Fruit fly (Drosophila melanogaster) whole organism, embryonic: ENCODE data around the gene CG1628.

Experiments
- CG11695 ChIP-seq: fragments of 200-800 bp; sonication (Bioruptor generic); IDR thresholded peaks from 3 replicates; pipeline ENCODE4 v1.3.6; 2022; ENCODE audit warnings: missing biosample characterization, missing genetic modification characterization
- CG12391 ChIP-seq: fragments of 200-800 bp; sonication (Bioruptor generic); optimal IDR thresholded peaks from 3 replicates; lab custom pipeline; 2018; ENCODE audit warnings: missing biosample characterization, mild to moderate bottlenecking, missing genetic modification characterization, moderate library complexity
- CG13296 ChIP-seq: fragments of 200-800 bp; sonication (Bioruptor generic); optimal IDR thresholded peaks from 3 replicates; lab custom pipeline; 2018; ENCODE audit warnings: missing biosample characterization, mild to moderate bottlenecking, missing genetic modification characterization
- CG14441 ChIP-seq: fragments of 200-800 bp; sonication (Bioruptor generic); IDR thresholded peaks from 2 replicates; pipeline ENCODE4 v1.3.6; 2022; ENCODE audit warnings: missing biosample characterization, missing genetic modification characterization
- CG14667 ChIP-seq: fragments of 200-800 bp; sonication (Bioruptor generic); IDR thresholded peaks from 2 replicates; pipeline ENCODE4 v1.3.6; 2022; ENCODE audit warnings: missing biosample characterization, missing genetic modification characterization
- CG17328 ChIP-seq: fragments of 200-800 bp; sonication (Bioruptor generic); IDR thresholded peaks from 2 replicates; pipeline ENCODE4 v1.3.6; 2022; ENCODE audit warnings: missing biosample characterization, missing genetic modification characterization
- CG18599 ChIP-seq: fragments of 200-800 bp; sonication (Bioruptor generic); optimal IDR thresholded peaks from 3 replicates; lab custom pipeline; 2017; ENCODE audit warnings: missing biosample characterization, missing genetic modification characterization, mild to moderate bottlenecking, moderate library complexity, missing genetic modification reagents
- CG2120 ChIP-seq: fragments of 200-800 bp; sonication (Bioruptor generic); optimal IDR thresholded peaks from 3 replicates; lab custom pipeline; 2016; ENCODE audit warnings: missing biosample characterization, missing genetic modification characterization
- CG2129 ChIP-seq: fragments of 200-800 bp; sonication (Bioruptor generic); IDR thresholded peaks from 2 replicates; pipeline ENCODE4 v1.3.6; 2022; ENCODE audit warnings: missing biosample characterization, missing genetic modification characterization; ENCODE audit not compliant: partially characterized antibody
- CG2202 ChIP-seq: fragments of 200-800 bp; sonication (Bioruptor generic); optimal IDR thresholded peaks from 2 replicates; lab custom pipeline; 2018; ENCODE audit warnings: missing biosample characterization, mild to moderate bottlenecking, missing genetic modification characterization
- CG31224 ChIP-seq: fragments of 200-800 bp; sonication (Bioruptor generic); IDR thresholded peaks from 2 replicates; pipeline ENCODE4 v1.3.6; 2022; ENCODE audit warnings: missing biosample characterization, missing genetic modification characterization
- CG31441 ChIP-seq: fragments of 200-800 bp; sonication (Bioruptor generic); IDR thresholded peaks from 2 replicates; pipeline ENCODE4 v1.3.6; 2022; ENCODE audit warnings: missing biosample characterization, missing genetic modification characterization
- CG34422 ChIP-seq: fragments of 200-800 bp; sonication (Bioruptor generic); IDR thresholded peaks from 3 replicates; pipeline ENCODE4 v1.3.6; 2022; ENCODE audit warnings: missing biosample characterization, missing genetic modification characterization
- CG6854 ChIP-seq: fragments of 200-800 bp; sonication (Bioruptor generic); optimal IDR thresholded peaks from 3 replicates; lab custom pipeline; 2017; ENCODE audit warnings: missing biosample characterization, mild to moderate bottlenecking, missing genetic modification characterization
- CG7963 ChIP-seq: fragments of 200-800 bp; sonication (Bioruptor generic); IDR thresholded peaks from 3 replicates; pipeline ENCODE4 v1.3.6; 2022; ENCODE audit warnings: missing biosample characterization, missing genetic modification characterization; ENCODE audit not compliant: partially characterized antibody
- CoRest ChIP-seq: fragments of 200-800 bp; sonication (Bioruptor generic); optimal IDR thresholded peaks from 3 replicates; lab custom pipeline; 2018; ENCODE audit warnings: missing biosample characterization, mild to moderate bottlenecking, missing genetic modification characterization, moderate library complexity
- D ChIP-seq, 2 experiments: fragments of 200-800 bp in 1 of 2; fragments of >200 bp in 1 of 2; sonication (Bioruptor generic) in 1 of 2; optimal IDR thresholded peaks; 2 replicates in 1 of 2; 3 replicates in 1 of 2; lab custom pipeline; 2017; ENCODE audit warnings: mild to moderate bottlenecking in 1 of 2, missing biosample characterization in 1 of 2, missing genetic modification characterization in 1 of 2, missing genetic modification reagents in 1 of 2
- Doc3 ChIP-seq: fragments of 200-800 bp; sonication (Bioruptor generic); IDR thresholded peaks from 3 replicates; pipeline ENCODE4 v1.3.6; 2022; ENCODE audit warnings: missing biosample characterization, missing genetic modification characterization; ENCODE audit not compliant: partially characterized antibody
- Fer1 ChIP-seq: fragments of 200-800 bp; sonication (Bioruptor generic); optimal IDR thresholded peaks from 2 replicates; lab custom pipeline; 2017; ENCODE audit warnings: missing biosample characterization, mild to moderate bottlenecking, missing genetic modification characterization
- Fer2 ChIP-seq: fragments of 200-800 bp; sonication (Bioruptor generic); optimal IDR thresholded peaks from 2 replicates; lab custom pipeline; 2018; ENCODE audit warnings: missing biosample characterization, mild to moderate bottlenecking, missing genetic modification characterization, moderate library complexity
- H15 ChIP-seq: fragments of 200-800 bp; sonication (Bioruptor generic); IDR thresholded peaks from 3 replicates; pipeline ENCODE4 v1.3.6; 2022; ENCODE audit warnings: missing biosample characterization, missing genetic modification characterization
- HLH4C ChIP-seq: fragments of 200-800 bp; sonication (Bioruptor generic); IDR thresholded peaks from 3 replicates; pipeline ENCODE4 v1.3.6; 2022; ENCODE audit warnings: missing biosample characterization, missing genetic modification characterization; ENCODE audit not compliant: partially characterized antibody
- Hr3 ChIP-seq: fragments of 200-800 bp; sonication (Bioruptor generic); optimal IDR thresholded peaks from 3 replicates; lab custom pipeline; 2016; ENCODE audit warnings: missing biosample characterization, missing genetic modification characterization
- Hr51 ChIP-seq, 2 experiments: fragments of 200-800 bp; sonication (Bioruptor generic); optimal IDR thresholded peaks; 2 replicates in 1 of 2; 3 replicates in 1 of 2; lab custom pipeline; 2016 to 2018; ENCODE audit warnings: missing biosample characterization in 2 of 2, missing genetic modification characterization in 2 of 2, mild to moderate bottlenecking in 1 of 2, moderate library complexity in 1 of 2
- Hsf ChIP-seq: fragments of 200-800 bp; sonication (Bioruptor generic); optimal IDR thresholded peaks from 3 replicates; lab custom pipeline; 2016; ENCODE audit warnings: missing biosample characterization, missing genetic modification characterization
- MBD-R2 ChIP-seq: fragments of 200-800 bp; sonication (Bioruptor generic); IDR thresholded peaks from 2 replicates; pipeline ENCODE4 v1.3.6; 2022; ENCODE audit warnings: missing biosample characterization, missing genetic modification characterization
- NFAT ChIP-seq: fragments of 200-800 bp; sonication (Bioruptor generic); IDR thresholded peaks from 2 replicates; pipeline ENCODE4 v1.3.6; 2022; ENCODE audit warnings: missing biosample characterization, missing genetic modification characterization
- Oli ChIP-seq: fragments of 200-800 bp; sonication (Bioruptor generic); optimal IDR thresholded peaks from 2 replicates; lab custom pipeline; 2018; ENCODE audit warnings: missing biosample characterization, mild to moderate bottlenecking, missing genetic modification characterization, moderate library complexity
- Pdp1 ChIP-seq, 2 experiments: fragments of 200-800 bp; sonication (Bioruptor generic); optimal IDR thresholded peaks; 3 replicates each; lab custom pipeline; 2016; ENCODE audit warnings: missing biosample characterization in 2 of 2, missing genetic modification characterization in 2 of 2, mild to moderate bottlenecking in 1 of 2, moderate library complexity in 1 of 2
- Ravus ChIP-seq: fragments of 200-800 bp; sonication (Bioruptor generic); IDR thresholded peaks from 2 replicates; pipeline ENCODE4 v1.3.6; 2022; ENCODE audit warnings: missing biosample characterization, missing genetic modification characterization
- ci ChIP-seq: fragments of 200-800 bp; sonication (Bioruptor generic); IDR thresholded peaks from 3 replicates; pipeline ENCODE4 v1.3.6; 2022; ENCODE audit warnings: missing biosample characterization, missing genetic modification characterization
- croc ChIP-seq: fragments of 200-800 bp; sonication (Bioruptor generic); conservative IDR thresholded peaks from 3 replicates; pipeline ENCODE4 v1.3.6; 2022; ENCODE audit warnings: missing biosample characterization, missing genetic modification characterization
- dysf ChIP-seq: fragments of 200-800 bp; sonication (Bioruptor generic); IDR thresholded peaks from 3 replicates; pipeline ENCODE4 v1.3.6; 2022; ENCODE audit warnings: missing biosample characterization, missing genetic modification characterization
- eve ChIP-seq, 2 experiments: fragments of >200 bp; optimal IDR thresholded peaks; 2 replicates each; lab custom pipeline; 2017; ENCODE audit warnings: missing biosample characterization in 2 of 2, missing genetic modification characterization in 2 of 2
- fd3F ChIP-seq: fragments of 200-800 bp; sonication (Bioruptor generic); optimal IDR thresholded peaks from 2 replicates; lab custom pipeline; 2018; ENCODE audit warnings: missing biosample characterization, mild to moderate bottlenecking, missing genetic modification characterization, moderate library complexity
- hkb ChIP-seq, 2 experiments: fragments of 200-800 bp in 1 of 2; fragments of >200 bp in 1 of 2; sonication (Bioruptor generic) in 1 of 2; IDR thresholded peaks in 1 of 2; optimal IDR thresholded peaks in 1 of 2; 2 replicates each; pipeline versions ENCODE4 v1.3.6 to Lab custom; 2017 to 2022; ENCODE audit warnings: missing biosample characterization in 1 of 2, missing genetic modification characterization in 1 of 2
- luna ChIP-seq: fragments of 200-800 bp; sonication (Bioruptor generic); optimal IDR thresholded peaks from 2 replicates; lab custom pipeline; 2016; ENCODE audit warnings: missing biosample characterization, missing genetic modification characterization
- pan ChIP-seq, 4 experiments: fragments of >200 bp in 3 of 4; fragments of 200-800 bp in 1 of 4; sonication (Bioruptor generic) in 1 of 4; optimal IDR thresholded peaks in 3 of 4; IDR thresholded peaks in 1 of 4; 2 replicates each; pipeline versions ENCODE4 v1.3.6 to Lab custom; 2017 to 2022; ENCODE audit warnings: missing biosample characterization in 2 of 4, missing genetic modification characterization in 2 of 4, mixed read lengths in 1 of 4
- prd ChIP-seq, 3 experiments: fragments of >200 bp in 2 of 3; fragments of 200-800 bp in 1 of 3; sonication (Bioruptor generic) in 1 of 3; optimal IDR thresholded peaks in 2 of 3; IDR thresholded peaks in 1 of 3; 2 replicates in 2 of 3; 3 replicates in 1 of 3; pipeline versions ENCODE4 v1.3.6 to Lab custom; 2017 to 2022; ENCODE audit warnings: missing biosample characterization in 1 of 3, missing genetic modification characterization in 1 of 3
- psq ChIP-seq: fragments of 200-800 bp; sonication (Bioruptor generic); optimal IDR thresholded peaks from 2 replicates; lab custom pipeline; 2017; ENCODE audit warnings: missing biosample characterization, missing genetic modification characterization
- salm ChIP-seq: fragments of 200-800 bp; sonication (Bioruptor generic); optimal IDR thresholded peaks from 2 replicates; lab custom pipeline; 2018; ENCODE audit warnings: missing biosample characterization, mild to moderate bottlenecking, missing genetic modification characterization
- sens ChIP-seq: fragments of 200-800 bp; sonication (Bioruptor generic); peaks from one replicate; lab custom pipeline; 2016; ENCODE audit warnings: missing biosample characterization, missing genetic modification characterization
- so ChIP-seq: fragments of 200-800 bp; sonication (Bioruptor generic); IDR thresholded peaks from 3 replicates; pipeline ENCODE4 v1.3.6; 2022; ENCODE audit warnings: missing biosample characterization, missing genetic modification characterization
- tap ChIP-seq: fragments of 200-800 bp; optimal IDR thresholded peaks from 3 replicates; lab custom pipeline; 2019; ENCODE audit warnings: missing biosample characterization, mild to moderate bottlenecking, missing genetic modification characterization, moderate library complexity
- tin ChIP-seq: fragments of 200-800 bp; sonication (Bioruptor generic); optimal IDR thresholded peaks from 3 replicates; lab custom pipeline; 2016; ENCODE audit warnings: missing biosample characterization, missing genetic modification characterization
- tio ChIP-seq: fragments of 200-800 bp; sonication (Bioruptor generic); optimal IDR thresholded peaks from 2 replicates; lab custom pipeline; 2017; ENCODE audit warnings: missing biosample characterization, missing genetic modification characterization, inconsistent platforms
- vvl ChIP-seq: fragments of 200-800 bp; sonication (Bioruptor generic); IDR thresholded peaks from 2 replicates; pipeline ENCODE4 v1.3.6; 2022; ENCODE audit warnings: missing biosample characterization, missing genetic modification characterization
- yki ChIP-seq: fragments of >200 bp; optimal IDR thresholded peaks from 3 replicates; lab custom pipeline; 2018

The CG1628 gene

DNA sequence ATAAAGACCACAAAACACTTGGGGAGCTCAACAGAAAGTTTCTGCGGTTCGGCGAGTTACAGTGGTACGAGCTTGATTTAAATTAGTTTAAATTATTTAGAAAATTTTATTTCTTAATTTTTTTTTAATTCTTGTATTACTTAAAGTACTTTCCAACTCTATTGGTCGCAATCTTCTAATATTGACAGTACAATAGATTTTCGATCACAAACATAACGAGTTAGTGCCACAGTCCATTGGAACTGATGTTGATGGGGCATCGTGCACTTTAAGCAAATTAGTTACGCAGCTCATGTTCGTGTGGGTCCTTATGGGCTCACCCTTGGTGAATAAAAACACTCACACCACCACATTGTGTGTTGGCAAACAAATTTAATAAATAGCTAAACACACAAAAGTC, 29.0 kb downstream of the CG1628 start (continued):
- TF ChIP-seq so (GFP tag; lab: Robert Waterston, UW) (0 out of 3 replicates have a peak, but pooled peaks have one; percentile 17), HLH4C (GFP tag; lab: Robert Waterston, UW) (no peak), CG2202 (no peak), CG31224 (GFP tag; lab: Robert Waterston, UW) (0 out of 2 replicates have a peak, but pooled peaks have one; percentile 16), CG18599 (GFP tag; lab: Kevin White, UChicago) (peak; percentile 77), CG17328 (GFP tag; lab: Robert Waterston, UW) (peak; percentile 60), yki (lab: Kevin White, UChicago) (no peak), Fer1 (GFP tag; lab: Kevin White, UChicago) (peak; percentile 68), CG6854 (GFP tag; lab: Kevin White, UChicago) (peak; percentile 38), Hr51 (GFP tag; optimal IDR thresholded peaks at IDR 0.05; lab: Kevin White, UChicago) (peak in 1 of 2 experiments; percentile 75), CG31441 (GFP tag; lab: Robert Waterston, UW) (peak; percentile 70), CG12391 (tag; lab: Kevin White, UChicago) (peak; percentile 60), H15 (GFP tag; lab: Robert Waterston, UW) (peak; percentile 45; the same call in 1 of the 3 replicates), croc (no peak), hkb (optimal IDR thresholded peaks at IDR 0.05; lab: Kevin White, UChicago) (no peak), hkb (GFP tag; IDR thresholded peaks at IDR 0.05; lab: Robert Waterston, UW) (peak; percentile 82), Hr3 (peak; percentile 24), Hsf (no peak), Pdp1 (GFP tag; optimal IDR thresholded peaks at IDR 0.05; lab: Kevin White, UChicago) (peak in 1 of 2 experiments; percentile 12), CG2129 (GFP tag; lab: Robert Waterston, UW) (no peak), Fer2 (tag; lab: Kevin White, UChicago) (no peak), vvl (GFP tag; lab: Robert Waterston, UW) (peak; percentile 80), CG7963 (GFP tag; lab: Robert Waterston, UW) (no peak), tio (GFP tag; lab: Kevin White, UChicago) (peak; percentile 7), luna (GFP tag; lab: Kevin White, UChicago) (no peak), fd3F (peak; percentile 14), tap (tag; lab: Kevin White, UChicago) (peak; percentile 53), pan (optimal IDR thresholded peaks at IDR 0.05; lab: Kevin White, UChicago) (no peak), pan (GFP tag; optimal IDR thresholded peaks at IDR 0.05 in 1 of 2, IDR thresholded peaks at IDR 0.05 in 1 of 2) (peak in 1 of 2 experiments; percentile 77), Doc3 (GFP tag; lab: Robert Waterston, UW) (no peak), sens (GFP tag; lab: Kevin White, UChicago) (peak; percentile 72), tin (GFP tag; lab: Kevin White, UChicago) (peak; percentile 24), D (optimal IDR thresholded peaks at IDR 0.05; lab: Kevin White, UChicago) (no peak), D (GFP tag; optimal IDR thresholded peaks at IDR 0.05; lab: Kevin White, UChicago) (peak; percentile 21), ci (GFP tag; lab: Robert Waterston, UW) (peak; percentile 79; the same call in 2 of the 3 replicates), NFAT (GFP tag; lab: Robert Waterston, UW) (0 out of 2 replicates have a peak, but pooled peaks have one; percentile 38), MBD-R2 (GFP tag; lab: Robert Waterston, UW) (peak; percentile 27; the same call in 1 of the 2 replicates), Ravus (peak; percentile 4; the same call in 1 of the 2 replicates), eve (GFP tag; optimal IDR thresholded peaks at IDR 0.05; lab: Kevin White, UChicago) (peak in 1 of 2 experiments; percentile 50), Oli (peak; percentile 70), CG34422 (0 out of 3 replicates have a peak, but pooled peaks have one; percentile 30), CG14667 (GFP tag; lab: Robert Waterston, UW) (peak; percentile 43; the same call in 1 of the 2 replicates), CG2120 (GFP tag; lab: Kevin White, UChicago) (peak; percentile 27), CG14441 (peak; percentile 67), salm (tag; lab: Kevin White, UChicago) (peak; percentile 9), CoRest (tag; lab: Kevin White, UChicago) (peak; percentile 40), CG13296 (GFP tag; lab: Kevin White, UChicago) (peak; percentile 50), dysf (GFP tag; lab: Robert Waterston, UW) (peak; percentile 73), CG11695 (GFP tag; lab: Robert Waterston, UW) (peak; percentile 76), prd (optimal IDR thresholded peaks at IDR 0.05; lab: Kevin White, UChicago) (no peak), prd (GFP tag; IDR thresholded peaks at IDR 0.05; lab: Robert Waterston, UW) (peak; percentile 54; the same call in 2 of the 3 replicates), psq (GFP tag; lab: Kevin White, UChicago) (no peak)
